Fruit fly (Drosophila melanogaster): ENCODE results near the gene CG3909.

- TF ChIP-seq CG8478 (optimal IDR thresholded peaks at IDR 0.05) (no peak), usp (GFP tag; optimal IDR thresholded peaks at IDR 0.05) (no peak)
Observed at dm6 chr3R:10093252-10094030, 50.4 kb downstream of the CG3909 start.
